Worm (Caenorhabditis elegans): Measurements from ENCODE around the gene C16A11.7.

- TF ChIP-seq pha-4 (tag; optimal IDR thresholded peaks at IDR 0.05): no peak
- no peak for TF ChIP-seq ztf-4 (tag; optimal IDR thresholded peaks at IDR 0.05)
- TF ChIP-seq elt-1 (tag; optimal IDR thresholded peaks at IDR 0.05): no peak
- TF ChIP-seq R02D3.7 (tag; optimal IDR thresholded peaks at IDR 0.05): no peak
- TF ChIP-seq ceh-82 (tag; optimal IDR thresholded peaks at IDR 0.05): no peak
- TF ChIP-seq lin-15B (tag; optimal IDR thresholded peaks at IDR 0.05): no peak
- TF ChIP-seq skn-1 (tag; optimal IDR thresholded peaks at IDR 0.05): no peak
- no peak for TF ChIP-seq elt-3 (tag; optimal IDR thresholded peaks at IDR 0.05)
- no peak for TF ChIP-seq lin-39 (tag; optimal IDR thresholded peaks at IDR 0.05)
- no peak for TF ChIP-seq ama-1 (optimal IDR thresholded peaks at IDR 0.05)
- no peak for TF ChIP-seq nhr-77 (tag; optimal IDR thresholded peaks at IDR 0.05)
- TF ChIP-seq sea-2 (GFP tag; optimal IDR thresholded peaks at IDR 0.05): no peak
- TF ChIP-seq mdl-1 (tag; optimal IDR thresholded peaks at IDR 0.05): no peak
Observed at ce11 chrII:4291799-4292198, 35.0 kb upstream of the C16A11.7 start.
